Fruit fly (Drosophila melanogaster): ENCODE measurements around the gene CG32024.

The CG32024 gene

dm6 chr3L:8770616-8771229 lies 36.7 kb upstream of the CG32024 start (continued):
- TF ChIP-seq oc (tag; optimal IDR thresholded peaks at IDR 0.05) (peak; percentile 87), Elba2 (GFP tag; optimal IDR thresholded peaks at IDR 0.05) (no peak), CG15696 (tag; optimal IDR thresholded peaks at IDR 0.05) (no peak), Blimp-1 (GFP tag; optimal IDR thresholded peaks at IDR 0.05) (peak; percentile 28), CG1647 (GFP tag; optimal IDR thresholded peaks at IDR 0.05) (no peak), so (GFP tag; IDR thresholded peaks at IDR 0.05) (0 out of 3 replicates have a peak, but pooled peaks have one; percentile 24), fd64A (GFP tag; optimal IDR thresholded peaks at IDR 0.05) (peak; percentile 21), ATbp (GFP tag; optimal IDR thresholded peaks at IDR 0.05) (peak; percentile 51), run (tag; optimal IDR thresholded peaks at IDR 0.05) (no peak), pros (GFP tag; optimal IDR thresholded peaks at IDR 0.05) (peak; percentile 78), sens (GFP tag) (peak; percentile 75), Rfx (GFP tag; IDR thresholded peaks at IDR 0.05) (peak; percentile 17; the same call in 1 of the 2 replicates), HmgZ (tag; optimal IDR thresholded peaks at IDR 0.05) (no peak), az2 (GFP tag; optimal IDR thresholded peaks at IDR 0.05) (no peak), Stat92E (GFP tag; optimal IDR thresholded peaks at IDR 0.05) (no peak), abd-A (tag; optimal IDR thresholded peaks at IDR 0.05) (peak; percentile 89), Trl (optimal IDR thresholded peaks at IDR 0.05) (no peak), Trl (GFP tag; optimal IDR thresholded peaks at IDR 0.05) (no peak), CG6813 (GFP tag; optimal IDR thresholded peaks at IDR 0.05) (no peak), CG1024 (GFP tag; IDR thresholded peaks at IDR 0.05) (no peak), kni (GFP tag; optimal IDR thresholded peaks at IDR 0.05) (peak; percentile 47), sc (optimal IDR thresholded peaks at IDR 0.05) (no peak), sc (GFP tag; optimal IDR thresholded peaks at IDR 0.05) (no peak), D19A (tag; optimal IDR thresholded peaks at IDR 0.05) (no peak)

dm6 chr3L:8772998-8773684 lies 34.3 kb upstream of the CG32024 start:
- TF ChIP-seq Lhr (GFP tag; optimal IDR thresholded peaks at IDR 0.05) (peak; percentile 39), pum (GFP tag; optimal IDR thresholded peaks at IDR 0.05) (no peak), CG3726 (GFP tag; IDR thresholded peaks at IDR 0.05) (no peak), Neu2 (GFP tag; optimal IDR thresholded peaks at IDR 0.05; ENCODE audit: borderline replicate concordance) (no peak), CG12744 (GFP tag; optimal IDR thresholded peaks at IDR 0.05) (no peak), ssp (GFP tag; IDR thresholded peaks at IDR 0.05) (peak; percentile 47), ash1 (GFP tag; optimal IDR thresholded peaks at IDR 0.05) (no peak), Myb (GFP tag; optimal IDR thresholded peaks at IDR 0.05) (no peak), CG14050 (GFP tag; IDR thresholded peaks at IDR 0.05) (peak; percentile 59), CG17912 (GFP tag; optimal IDR thresholded peaks at IDR 0.05) (no peak), cg (GFP tag; optimal IDR thresholded peaks at IDR 0.05) (no peak), CG15514 (GFP tag; optimal IDR thresholded peaks at IDR 0.05) (no peak), E2f2 (GFP tag; IDR thresholded peaks at IDR 0.05) (peak; percentile 63; the same call in 1 of the 2 replicates), dpn (GFP tag; optimal IDR thresholded peaks at IDR 0.05) (peak; percentile 4 to 77), CG31388 (GFP tag; optimal IDR thresholded peaks at IDR 0.05) (no peak), CG13287 (GFP tag; IDR thresholded peaks at IDR 0.05; ENCODE audit: partially characterized antibody) (no peak), CG8089 (GFP tag; optimal IDR thresholded peaks at IDR 0.05) (peak; percentile 59), sob (GFP tag; IDR thresholded peaks at IDR 0.05) (peak; percentile 50; the same call in 1 of the 2 replicates), dysf (GFP tag; IDR thresholded peaks at IDR 0.05) (peak; percentile 79), bsh (GFP tag; optimal IDR thresholded peaks at IDR 0.05) (peak; percentile 27 to 93), maf-S (GFP tag; optimal IDR thresholded peaks at IDR 0.05) (peak; percentile 51), chn (GFP tag; optimal IDR thresholded peaks at IDR 0.05) (peak; percentile 0), repo (GFP tag; optimal IDR thresholded peaks at IDR 0.05) (no peak), CG7271 (tag; optimal IDR thresholded peaks at IDR 0.05) (peak; percentile 33), CG17385 (GFP tag; optimal IDR thresholded peaks at IDR 0.05) (peak; percentile 71), abd-A (tag; optimal IDR thresholded peaks at IDR 0.05) (peak; percentile 18)

All from whole organism, embryonic.